Worm (Caenorhabditis elegans) whole organism, L4/young adult: ENCODE measurements around the gene kcnl-1.

Experiments
- dao-5 ChIP-seq: sonication (generic microtip); optimal IDR thresholded peaks from 2 replicates; lab custom pipeline; 2016; ENCODE audit warnings: missing genotype, missing genetic modification characterization, moderate library complexity, missing compliant biosample characterization
- him-1 ChIP-seq: sonication (generic microtip); optimal IDR thresholded peaks from 2 replicates; lab custom pipeline; 2016; ENCODE audit warnings: missing genotype, missing genetic modification reagents, missing genetic modification characterization, missing compliant biosample characterization

- TF ChIP-seq dao-5 (no peak), him-1 (tag; lab: Kevin White, UChicago) (no peak)
Observed at ce11 chrV:19599087-19599486, 33.9 kb downstream of the kcnl-1 start.
